Worm (Caenorhabditis elegans): ENCODE data around the gene str-39.

DNA sequence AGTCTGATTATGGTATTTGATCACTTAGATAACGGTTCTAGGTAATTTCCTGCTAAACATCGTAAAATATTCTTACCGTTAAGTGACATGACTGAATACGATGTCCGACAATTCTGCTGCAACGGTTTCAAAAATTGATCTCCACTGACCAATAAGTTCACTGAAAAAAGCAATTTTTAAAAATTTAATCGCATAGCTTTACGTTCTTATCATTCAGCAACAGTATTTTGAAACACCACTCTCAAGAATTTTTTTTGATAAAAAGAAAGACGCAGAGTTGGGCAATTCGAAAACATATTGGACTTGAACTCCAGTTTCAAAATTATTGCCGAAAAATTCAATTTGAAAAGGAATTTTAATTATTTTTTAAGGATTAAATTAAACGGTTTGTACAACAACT lies 47.9 kb upstream of the str-39 start, which contains the start of gene C31B8.12:
- TF ChIP-seq egl-18 (GFP tag; IDR thresholded peaks at IDR 0.05) (no peak), sptf-2 (GFP tag; optimal IDR thresholded peaks at IDR 0.05) (no peak), nfyb-1 (GFP tag; IDR thresholded peaks at IDR 0.05) (no peak), atf-7 (tag; optimal IDR thresholded peaks at IDR 0.05) (no peak), unc-62 (GFP tag; optimal IDR thresholded peaks at IDR 0.05) (no peak), ama-1 (optimal IDR thresholded peaks at IDR 0.05) (no peak), ama-1 (GFP tag; optimal IDR thresholded peaks at IDR 0.05) (no peak), cebp-2 (GFP tag; IDR thresholded peaks at IDR 0.05) (no peak), lin-54 (GFP tag; optimal IDR thresholded peaks at IDR 0.05) (no peak), mcd-1 (GFP tag; IDR thresholded peaks at IDR 0.05) (no peak), B0035.1 (tag; optimal IDR thresholded peaks at IDR 0.05) (no peak), dox-1 (GFP tag; IDR thresholded peaks at IDR 0.05) (no peak)

Data from whole organism, young adult.